Worm (Caenorhabditis elegans) whole organism, mixed stage, embryonic: ENCODE results near the gene nrfl-1.

Experiments
- blmp-1 ChIP-seq: fragments of 150-350 bp; optimal IDR thresholded peaks from 2 replicates; lab custom pipeline; 2014; ENCODE audit warnings: missing biosample characterization, missing genetic modification characterization
- lin-13 ChIP-seq: fragments of 150-350 bp; optimal IDR thresholded peaks from 2 replicates; lab custom pipeline; 2014; ENCODE audit warnings: missing biosample characterization, missing genetic modification characterization
- nhr-76 ChIP-seq: sonication (generic microtip); optimal IDR thresholded peaks from 2 replicates; lab custom pipeline; 2017; ENCODE audit warnings: missing biosample characterization, missing genetic modification characterization
- unc-62 ChIP-seq: fragments of 150-350 bp; optimal IDR thresholded peaks from 2 replicates; lab custom pipeline; 2014; ENCODE audit warnings: missing biosample characterization, missing genetic modification reagents, missing genetic modification characterization

DNA sequence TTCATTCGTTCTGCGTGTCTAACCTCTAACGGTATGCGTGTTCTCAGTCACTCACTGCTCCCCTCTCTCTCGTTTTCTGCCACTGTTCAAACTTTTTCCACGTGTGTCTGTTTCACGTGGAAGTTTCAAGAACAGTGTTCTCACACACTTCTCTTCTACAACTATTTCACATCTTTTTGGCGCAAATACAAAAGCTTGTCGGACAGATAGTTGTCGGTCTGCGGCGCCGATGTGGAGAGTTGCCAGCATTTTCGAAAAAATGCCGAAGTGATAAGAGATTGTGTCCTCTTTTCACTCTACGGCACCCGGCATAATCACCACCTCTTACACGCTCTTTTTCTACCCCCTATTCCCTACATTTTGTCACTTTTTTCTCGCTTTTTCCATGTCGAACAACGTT, 544 bp upstream of the nrfl-1 start:
- TF ChIP-seq nhr-76 (tag; lab: Kevin White, UChicago): no peak
- TF ChIP-seq blmp-1: no peak
- no peak for TF ChIP-seq lin-13 (tag; lab: Kevin White, UChicago)
- no peak for TF ChIP-seq unc-62 (GFP tag; lab: Kevin White, UChicago)
